Fruit fly (Drosophila melanogaster): Measurements from ENCODE around the gene CG11714.

The CG11714 gene

dm6 chr3L:11483135-11483534 lies 39.4 kb downstream of the CG11714 start (continued):
- TF ChIP-seq prd (optimal IDR thresholded peaks at IDR 0.05) (no peak), prd (GFP tag; IDR thresholded peaks at IDR 0.05) (peak; percentile 61; the same call in 2 of the 3 replicates), pan (optimal IDR thresholded peaks at IDR 0.05) (no peak), pan (GFP tag; optimal IDR thresholded peaks at IDR 0.05 in 1 of 2, IDR thresholded peaks at IDR 0.05 in 1 of 2) (peak in 1 of 2 experiments; percentile 23), CHES-1-like (GFP tag; optimal IDR thresholded peaks at IDR 0.05) (peak; percentile 28), cato (GFP tag; optimal IDR thresholded peaks at IDR 0.05; ENCODE audit: borderline replicate concordance) (no peak), CG13424 (tag; optimal IDR thresholded peaks at IDR 0.05) (peak; percentile 42), Ssrp (tag; optimal IDR thresholded peaks at IDR 0.05) (peak; percentile 29), ttk (GFP tag; IDR thresholded peaks at IDR 0.05) (0 out of 2 replicates have a peak, but pooled peaks have one; percentile 8), zen2 (GFP tag; IDR thresholded peaks at IDR 0.05; ENCODE audit: partially characterized antibody) (no peak), CG13123 (GFP tag; optimal IDR thresholded peaks at IDR 0.05) (no peak), CG9727 (GFP tag; optimal IDR thresholded peaks at IDR 0.05) (peak; percentile 65), HLH54F (GFP tag; optimal IDR thresholded peaks at IDR 0.05) (peak; percentile 34), CG2116 (GFP tag; optimal IDR thresholded peaks at IDR 0.05) (no peak), CG12391 (tag; optimal IDR thresholded peaks at IDR 0.05) (peak; percentile 45), PHDP (tag; optimal IDR thresholded peaks at IDR 0.05) (peak; percentile 41), Ets65A (GFP tag) (peak; percentile 95), esg (GFP tag; conservative IDR thresholded peaks at IDR 0.05) (0 out of 2 replicates have a peak, but pooled peaks have one; percentile 36), BEAF-32 (GFP tag; optimal IDR thresholded peaks at IDR 0.05) (no peak), pfk (GFP tag; optimal IDR thresholded peaks at IDR 0.05) (no peak), CG1233 (GFP tag; optimal IDR thresholded peaks at IDR 0.05) (peak; percentile 19), sens (GFP tag) (peak; percentile 79), CG2120 (GFP tag; optimal IDR thresholded peaks at IDR 0.05) (peak; percentile 50), gsb (GFP tag; IDR thresholded peaks at IDR 0.05) (no peak), crc (GFP tag; optimal IDR thresholded peaks at IDR 0.05) (no peak), Sox102F (GFP tag; optimal IDR thresholded peaks at IDR 0.05) (peak; percentile 63), Nf-YB (GFP tag; optimal IDR thresholded peaks at IDR 0.05) (no peak), btn (GFP tag; optimal IDR thresholded peaks at IDR 0.05) (peak; percentile 29), CG8944 (GFP tag; optimal IDR thresholded peaks at IDR 0.05) (peak; percentile 15), gcm2 (GFP tag; optimal IDR thresholded peaks at IDR 0.05) (no peak), CG15514 (GFP tag; optimal IDR thresholded peaks at IDR 0.05) (peak; percentile 17), CkIIα-i1 (GFP tag; IDR thresholded peaks at IDR 0.05) (no peak), grau (tag; optimal IDR thresholded peaks at IDR 0.05) (peak; percentile 54), CG16779 (GFP tag; IDR thresholded peaks at IDR 0.05) (no peak), eve (GFP tag; optimal IDR thresholded peaks at IDR 0.05) (peak in 1 of 2 experiments; percentile 67), pum (GFP tag; optimal IDR thresholded peaks at IDR 0.05) (peak; percentile 33), Scr (GFP tag; IDR thresholded peaks at IDR 0.05; ENCODE audit: partially characterized antibody) (no peak), Pdp1 (GFP tag; optimal IDR thresholded peaks at IDR 0.05) (peak; percentile 7 to 40), MESR4 (GFP tag; optimal IDR thresholded peaks at IDR 0.05) (no peak), dati (GFP tag; IDR thresholded peaks at IDR 0.05) (no peak), mld (GFP tag; IDR thresholded peaks at IDR 0.05; ENCODE audit: partially characterized antibody) (0 out of 3 replicates have a peak, but pooled peaks have one; percentile 26), CG12071 (GFP tag; optimal IDR thresholded peaks at IDR 0.05) (no peak), Oaz (GFP tag; IDR thresholded peaks at IDR 0.05) (no peak), tna (GFP tag; IDR thresholded peaks at IDR 0.05; ENCODE audit: partially characterized antibody) (peak; percentile 27; the same call in 1 of the 2 replicates), CG14710 (tag; optimal IDR thresholded peaks at IDR 0.05) (peak; percentile 36), fd96Cb (tag; optimal IDR thresholded peaks at IDR 0.05) (peak; percentile 40), CG8388 (GFP tag; optimal IDR thresholded peaks at IDR 0.05) (peak; percentile 45), D (optimal IDR thresholded peaks at IDR 0.05) (no peak), D (GFP tag; optimal IDR thresholded peaks at IDR 0.05) (peak; percentile 63), CG3407 (GFP tag; optimal IDR thresholded peaks at IDR 0.05) (peak; percentile 14), CG16863 (GFP tag; optimal IDR thresholded peaks at IDR 0.05) (peak; percentile 2)
